Worm (Caenorhabditis elegans): ENCODE measurements around the gene F54B11.5.

DNA sequence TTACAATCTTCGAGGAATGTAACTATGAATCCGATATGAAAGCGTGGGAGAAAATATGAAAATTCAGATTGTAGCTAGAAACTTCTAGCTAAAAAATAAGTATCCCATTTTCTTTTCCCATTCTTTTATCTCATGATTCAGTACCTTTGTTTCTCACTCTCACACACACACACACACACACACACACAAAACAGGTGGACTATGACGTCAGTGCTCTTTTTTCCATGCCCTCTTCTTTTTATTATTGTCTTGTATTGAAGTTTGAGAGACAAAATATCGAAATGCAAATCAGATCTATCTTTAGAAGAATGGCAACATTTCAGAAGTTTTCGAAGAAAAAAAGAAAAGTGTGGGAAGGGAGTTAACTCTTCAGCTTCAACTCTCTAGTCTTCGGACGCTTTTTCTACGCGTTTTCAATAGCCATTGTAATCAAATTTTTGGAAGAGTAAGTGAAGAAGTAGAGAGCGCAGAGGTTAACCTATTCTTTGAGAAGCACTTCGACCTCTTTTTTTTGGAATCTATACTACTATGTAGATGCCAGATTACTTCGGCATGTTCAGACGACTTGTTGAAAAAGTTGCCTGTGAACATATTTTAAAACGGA, 38.1 kb upstream of the F54B11.5 start:
- TF ChIP-seq fkh-10 (GFP tag; optimal IDR thresholded peaks at IDR 0.05) (no peak), nhr-11 (tag; optimal IDR thresholded peaks at IDR 0.05) (no peak), hlh-30 (tag; optimal IDR thresholded peaks at IDR 0.05; ENCODE audit: insufficient read depth) (no peak), nfya-1 (tag; optimal IDR thresholded peaks at IDR 0.05) (no peak), ama-1 (optimal IDR thresholded peaks at IDR 0.05) (no peak), hlh-8 (tag; optimal IDR thresholded peaks at IDR 0.05) (no peak), pqm-1 (tag; optimal IDR thresholded peaks at IDR 0.05) (no peak), unc-86 (tag; optimal IDR thresholded peaks at IDR 0.05) (no peak), pag-3 (tag; optimal IDR thresholded peaks at IDR 0.05; ENCODE audit: borderline replicate concordance) (no peak), madf-2 (tag; optimal IDR thresholded peaks at IDR 0.05) (no peak)
